Fruit fly (Drosophila melanogaster): ENCODE data around the gene Blos2.

Gene Blos2

dm6 chr3L:11045009-11045408 is 16.4 kb upstream of the Blos2 start (continued):
- TF ChIP-seq CG15696 (tag; optimal IDR thresholded peaks at IDR 0.05) (no peak), sens (GFP tag) (peak; percentile 12)

dm6 chr3L:11046559-11046958 is 14.8 kb upstream of the Blos2 start:
- TF ChIP-seq hkb (optimal IDR thresholded peaks at IDR 0.05) (no peak), hkb (GFP tag; IDR thresholded peaks at IDR 0.05) (no peak), crol (GFP tag; IDR thresholded peaks at IDR 0.05) (peak; percentile 91), CG1832 (GFP tag; optimal IDR thresholded peaks at IDR 0.05) (peak; percentile 67), Jarid2 (GFP tag; optimal IDR thresholded peaks at IDR 0.05) (peak; percentile 16), CG8290 (GFP tag; optimal IDR thresholded peaks at IDR 0.05) (peak; percentile 63), CG8290 (tag; optimal IDR thresholded peaks at IDR 0.05) (peak in 1 of 2 experiments; percentile 63), CG13894 (tag; optimal IDR thresholded peaks at IDR 0.05) (peak; percentile 81), onecut (GFP tag; IDR thresholded peaks at IDR 0.05) (peak; percentile 22; the same call in 1 of the 2 replicates), Trl (optimal IDR thresholded peaks at IDR 0.05) (peak; percentile 72 to 94), Trl (GFP tag; optimal IDR thresholded peaks at IDR 0.05) (no peak), CG18599 (GFP tag; optimal IDR thresholded peaks at IDR 0.05) (no peak), CG17385 (GFP tag; optimal IDR thresholded peaks at IDR 0.05) (peak; percentile 0), CG11085 (GFP tag; IDR thresholded peaks at IDR 0.05) (no peak), Opbp (GFP tag; IDR thresholded peaks at IDR 0.05; ENCODE audit: partially characterized antibody) (0 out of 3 replicates have a peak, but pooled peaks have one; percentile 18), chm (GFP tag; IDR thresholded peaks at IDR 0.05) (peak; percentile 40; the same call in 1 of the 2 replicates), Rfx (GFP tag; IDR thresholded peaks at IDR 0.05) (0 out of 2 replicates have a peak, but pooled peaks have one; percentile 10), CG6765 (GFP tag; optimal IDR thresholded peaks at IDR 0.05) (no peak), CG2875 (GFP tag; optimal IDR thresholded peaks at IDR 0.05) (peak; percentile 22), kni (GFP tag; optimal IDR thresholded peaks at IDR 0.05) (peak; percentile 24), CG2199 (GFP tag; IDR thresholded peaks at IDR 0.05) (0 out of 3 replicates have a peak, but pooled peaks have one; percentile 16), z (GFP tag; IDR thresholded peaks at IDR 0.05) (peak; percentile 87), ci (GFP tag; IDR thresholded peaks at IDR 0.05) (0 out of 3 replicates have a peak, but pooled peaks have one; percentile 35), CG1529 (GFP tag; optimal IDR thresholded peaks at IDR 0.05) (peak; percentile 97), Deaf1 (tag; optimal IDR thresholded peaks at IDR 0.05) (peak; percentile 89), CG10654 (GFP tag; optimal IDR thresholded peaks at IDR 0.05) (no peak), cad (GFP tag; optimal IDR thresholded peaks at IDR 0.05) (peak; percentile 29), CG10462 (GFP tag; optimal IDR thresholded peaks at IDR 0.05) (no peak), pros (GFP tag; optimal IDR thresholded peaks at IDR 0.05) (peak; percentile 52), yki (optimal IDR thresholded peaks at IDR 0.05) (peak; percentile 68), CG12744 (GFP tag; optimal IDR thresholded peaks at IDR 0.05) (no peak), nerfin-1 (tag; optimal IDR thresholded peaks at IDR 0.05) (peak; percentile 26), pan (optimal IDR thresholded peaks at IDR 0.05) (no peak), pan (GFP tag; optimal IDR thresholded peaks at IDR 0.05 in 1 of 2, IDR thresholded peaks at IDR 0.05 in 1 of 2) (peak in 1 of 2 experiments; percentile 18), gcm2 (GFP tag; optimal IDR thresholded peaks at IDR 0.05) (no peak), CG6791 (GFP tag; IDR thresholded peaks at IDR 0.05; ENCODE audit: partially characterized antibody) (peak; percentile 65; the same call in 1 of the 3 replicates)

dm6 chr3L:11047877-11048276 is 13.5 kb upstream of the Blos2 start:
- TF ChIP-seq exex (tag; optimal IDR thresholded peaks at IDR 0.05): no peak
- TF ChIP-seq danr (GFP tag; IDR thresholded peaks at IDR 0.05): no peak
- peak; percentile 48 for TF ChIP-seq CG1529 (GFP tag; optimal IDR thresholded peaks at IDR 0.05)
- TF ChIP-seq CG8089 (GFP tag; optimal IDR thresholded peaks at IDR 0.05): peak; percentile 91
- peak; percentile 71 for TF ChIP-seq HLHmδ (GFP tag; optimal IDR thresholded peaks at IDR 0.05)
- TF ChIP-seq tap (tag; optimal IDR thresholded peaks at IDR 0.05): no peak
- peak; percentile 64 for TF ChIP-seq maf-S (GFP tag; optimal IDR thresholded peaks at IDR 0.05)
- TF ChIP-seq Hsf (GFP tag; optimal IDR thresholded peaks at IDR 0.05): peak; percentile 83
- peak; percentile 39 for TF ChIP-seq Ssrp (tag; optimal IDR thresholded peaks at IDR 0.05)
- no peak for TF ChIP-seq hkb (optimal IDR thresholded peaks at IDR 0.05)
- TF ChIP-seq hkb (GFP tag; IDR thresholded peaks at IDR 0.05): peak; percentile 55; the same call in 1 of the 2 replicates
- TF ChIP-seq D (optimal IDR thresholded peaks at IDR 0.05): no peak
- peak; percentile 51 for TF ChIP-seq D (GFP tag; optimal IDR thresholded peaks at IDR 0.05)
- peak; percentile 73 for TF ChIP-seq ssp (GFP tag; IDR thresholded peaks at IDR 0.05)
- TF ChIP-seq CG15011 (GFP tag; optimal IDR thresholded peaks at IDR 0.05): peak; percentile 16
- TF ChIP-seq scrt (GFP tag; optimal IDR thresholded peaks at IDR 0.05): peak; percentile 4
- peak; percentile 54; the same call in 1 of the 3 replicates for TF ChIP-seq Opbp (GFP tag; IDR thresholded peaks at IDR 0.05; ENCODE audit: partially characterized antibody)
